Fruit fly (Drosophila melanogaster) whole organism, embryonic: ENCODE results near the gene Acn.

Experiments
- CG10267 ChIP-seq: fragments of 200-800 bp; sonication (Bioruptor generic); optimal IDR thresholded peaks from 2 replicates; lab custom pipeline; 2018; ENCODE audit warnings: missing biosample characterization, mild to moderate bottlenecking, missing genetic modification characterization, moderate library complexity
- CG10274 ChIP-seq: fragments of 200-800 bp; sonication (Bioruptor generic); optimal IDR thresholded peaks from 3 replicates; lab custom pipeline; 2017; ENCODE audit warnings: missing biosample characterization, mild to moderate bottlenecking, missing genetic modification characterization
- CG10366 ChIP-seq: fragments of 200-800 bp; sonication (Bioruptor generic); IDR thresholded peaks from 2 replicates; pipeline ENCODE4 v1.3.6; 2022; ENCODE audit warnings: missing biosample characterization, missing genetic modification characterization
- CG17359 ChIP-seq: fragments of 200-800 bp; sonication (Bioruptor generic); optimal IDR thresholded peaks from 3 replicates; lab custom pipeline; 2018; ENCODE audit warnings: missing biosample characterization, mild to moderate bottlenecking, missing genetic modification characterization, moderate library complexity
- CG17361 ChIP-seq: fragments of 200-800 bp; sonication (Bioruptor generic); IDR thresholded peaks from 3 replicates; pipeline ENCODE4 v1.3.6; 2022; ENCODE audit warnings: missing biosample characterization, missing genetic modification characterization
- CG2120 ChIP-seq: fragments of 200-800 bp; sonication (Bioruptor generic); optimal IDR thresholded peaks from 3 replicates; lab custom pipeline; 2016; ENCODE audit warnings: missing biosample characterization, missing genetic modification characterization
- CG30403 ChIP-seq: fragments of 200-800 bp; sonication (Bioruptor generic); optimal IDR thresholded peaks from 3 replicates; lab custom pipeline; 2016; ENCODE audit warnings: missing biosample characterization, missing genetic modification characterization
- CG4617 ChIP-seq: fragments of 200-800 bp; sonication (Bioruptor generic); optimal IDR thresholded peaks from 3 replicates; lab custom pipeline; 2016; ENCODE audit warnings: missing biosample characterization, missing genetic modification characterization, borderline replicate concordance
- CG7271 ChIP-seq: fragments of 200-800 bp; sonication (Bioruptor generic); optimal IDR thresholded peaks from 2 replicates; lab custom pipeline; 2018; ENCODE audit warnings: missing biosample characterization, mild to moderate bottlenecking, missing genetic modification characterization, moderate library complexity
- CHES-1-like ChIP-seq: fragments of 200-800 bp; sonication (Bioruptor generic); optimal IDR thresholded peaks from 2 replicates; lab custom pipeline; 2016; ENCODE audit warnings: missing biosample characterization, missing genetic modification characterization
- Dbx ChIP-seq: fragments of 200-800 bp; sonication (Bioruptor generic); IDR thresholded peaks from 3 replicates; pipeline ENCODE4 v1.3.6; 2022; ENCODE audit warnings: missing biosample characterization, missing genetic modification characterization
- E2f2 ChIP-seq: fragments of 200-800 bp; sonication (Bioruptor generic); IDR thresholded peaks from 2 replicates; pipeline ENCODE4 v1.3.6; 2022; ENCODE audit warnings: missing biosample characterization, missing genetic modification characterization
- Lhr ChIP-seq: fragments of 200-800 bp; sonication (Bioruptor generic); optimal IDR thresholded peaks from 3 replicates; lab custom pipeline; 2017; ENCODE audit warnings: mild to moderate bottlenecking, missing biosample characterization, missing genetic modification reagents, missing genetic modification characterization
- MESR4 ChIP-seq: fragments of 200-800 bp; sonication (Bioruptor generic); optimal IDR thresholded peaks from 2 replicates; lab custom pipeline; 2018; ENCODE audit warnings: missing biosample characterization, mild to moderate bottlenecking, missing genetic modification characterization, moderate library complexity
- Oaz ChIP-seq: fragments of 200-800 bp; sonication (Bioruptor generic); IDR thresholded peaks from 2 replicates; pipeline ENCODE4 v1.3.6; 2022; ENCODE audit warnings: missing biosample characterization, missing genetic modification characterization
- Pdp1 ChIP-seq, 2 experiments: fragments of 200-800 bp; sonication (Bioruptor generic); optimal IDR thresholded peaks; 3 replicates each; lab custom pipeline; 2016; ENCODE audit warnings: missing biosample characterization in 2 of 2, missing genetic modification characterization in 2 of 2, mild to moderate bottlenecking in 1 of 2, moderate library complexity in 1 of 2
- Poxn ChIP-seq: fragments of 200-800 bp; sonication (Bioruptor generic); IDR thresholded peaks from 2 replicates; pipeline ENCODE4 v1.3.6; 2022; ENCODE audit warnings: missing biosample characterization, missing genetic modification characterization
- Sox100B ChIP-seq: fragments of 200-800 bp; sonication (Bioruptor generic); optimal IDR thresholded peaks from 3 replicates; lab custom pipeline; 2018; ENCODE audit warnings: missing biosample characterization, mild to moderate bottlenecking, missing genetic modification characterization
- Stat92E ChIP-seq, 3 experiments: fragments of >200 bp in 2 of 3; fragments of 200-800 bp in 1 of 3; sonication (Bioruptor generic) in 1 of 3; optimal IDR thresholded peaks; 2 replicates each; lab custom pipeline; 2017 to 2019; ENCODE audit warnings: missing biosample characterization in 3 of 3, missing genetic modification characterization in 3 of 3, mild to moderate bottlenecking in 1 of 3, moderate library complexity in 1 of 3
- Xbp1 ChIP-seq: fragments of 200-800 bp; sonication (Bioruptor generic); optimal IDR thresholded peaks from 3 replicates; lab custom pipeline; 2016; ENCODE audit warnings: missing biosample characterization, mild to moderate bottlenecking, missing genetic modification characterization
- ato ChIP-seq: fragments of 200-800 bp; sonication (Bioruptor generic); IDR thresholded peaks from 2 replicates; pipeline ENCODE4 v1.3.6; 2022; ENCODE audit warnings: missing biosample characterization, missing genetic modification characterization; ENCODE audit not compliant: partially characterized antibody
- danr ChIP-seq: fragments of 200-800 bp; sonication (Bioruptor generic); IDR thresholded peaks from 2 replicates; pipeline ENCODE4 v1.3.6; 2022; ENCODE audit warnings: missing biosample characterization, missing genetic modification characterization
- disco-r ChIP-seq: fragments of 200-800 bp; sonication (Bioruptor generic); optimal IDR thresholded peaks from 2 replicates; lab custom pipeline; 2016; ENCODE audit warnings: missing biosample characterization, missing genetic modification characterization
- ewg ChIP-seq: fragments of 200-800 bp; sonication (Bioruptor generic); optimal IDR thresholded peaks from 3 replicates; lab custom pipeline; 2017; ENCODE audit warnings: mild to moderate bottlenecking, missing biosample characterization, missing genetic modification reagents, missing genetic modification characterization
- fu2 ChIP-seq: fragments of 200-800 bp; sonication (Bioruptor generic); optimal IDR thresholded peaks from 2 replicates; lab custom pipeline; 2016; ENCODE audit warnings: missing biosample characterization, missing genetic modification characterization
- gce ChIP-seq: fragments of 200-800 bp; sonication (Bioruptor generic); IDR thresholded peaks from 3 replicates; pipeline ENCODE4 v1.3.6; 2022; ENCODE audit warnings: missing biosample characterization, missing genetic modification characterization
- jigr1 ChIP-seq: fragments of 200-800 bp; sonication (Bioruptor generic); IDR thresholded peaks from 3 replicates; pipeline ENCODE4 v1.3.6; 2022; ENCODE audit warnings: missing biosample characterization, missing genetic modification characterization
- lmd ChIP-seq: fragments of 200-800 bp; sonication (Bioruptor generic); IDR thresholded peaks from 2 replicates; pipeline ENCODE4 v1.3.6; 2022; ENCODE audit warnings: missing biosample characterization, missing genetic modification characterization
- mirr ChIP-seq: fragments of 200-800 bp; sonication (Bioruptor generic); optimal IDR thresholded peaks from 3 replicates; lab custom pipeline; 2018; ENCODE audit warnings: missing biosample characterization, mild to moderate bottlenecking, missing genetic modification characterization
- nom ChIP-seq: fragments of 200-800 bp; sonication (Bioruptor generic); optimal IDR thresholded peaks from 2 replicates; lab custom pipeline; 2017; ENCODE audit warnings: missing biosample characterization, missing genetic modification characterization, mild to moderate bottlenecking, moderate library complexity, missing genetic modification reagents
- prd ChIP-seq, 3 experiments: fragments of >200 bp in 2 of 3; fragments of 200-800 bp in 1 of 3; sonication (Bioruptor generic) in 1 of 3; optimal IDR thresholded peaks in 2 of 3; IDR thresholded peaks in 1 of 3; 2 replicates in 2 of 3; 3 replicates in 1 of 3; pipeline versions ENCODE4 v1.3.6 to Lab custom; 2017 to 2022; ENCODE audit warnings: missing biosample characterization in 1 of 3, missing genetic modification characterization in 1 of 3
- shn ChIP-seq: fragments of 200-800 bp; sonication (Bioruptor generic); optimal IDR thresholded peaks from 3 replicates; lab custom pipeline; 2016; ENCODE audit warnings: missing biosample characterization, missing genetic modification characterization
- slbo ChIP-seq: fragments of 200-800 bp; sonication (Bioruptor generic); IDR thresholded peaks from 2 replicates; pipeline ENCODE4 v1.3.6; 2022; ENCODE audit warnings: missing biosample characterization, missing genetic modification characterization
- tll ChIP-seq, 2 experiments: fragments of 200-800 bp in 1 of 2; fragments of >200 bp in 1 of 2; sonication (Bioruptor generic) in 1 of 2; optimal IDR thresholded peaks; 2 replicates each; lab custom pipeline; 2017 to 2019; ENCODE audit warnings: missing biosample characterization in 2 of 2, missing genetic modification characterization in 2 of 2, mild to moderate bottlenecking in 1 of 2, moderate library complexity in 1 of 2
- tna ChIP-seq: fragments of 200-800 bp; sonication (Bioruptor generic); IDR thresholded peaks from 2 replicates; pipeline ENCODE4 v1.3.6; 2022; ENCODE audit warnings: missing biosample characterization, missing genetic modification characterization; ENCODE audit not compliant: partially characterized antibody
- usp ChIP-seq: fragments of >200 bp; optimal IDR thresholded peaks from 2 replicates; lab custom pipeline; 2017; ENCODE audit warnings: missing biosample characterization, missing genetic modification characterization

The Acn gene

dm6 chr2L:19021278-19022220 lies 23.6 kb upstream of the Acn start (continued):
- TF ChIP-seq ewg (GFP tag; lab: Kevin White, UChicago) (peak; percentile 69), nom (GFP tag; lab: Kevin White, UChicago) (peak; percentile 74), CG7271 (tag; lab: Kevin White, UChicago) (no peak), usp (no peak), jigr1 (no peak), lmd (GFP tag; lab: Robert Waterston, UW) (peak; percentile 76), CG10274 (GFP tag; lab: Kevin White, UChicago) (peak; percentile 11), Dbx (peak; percentile 69; the same call in 2 of the 3 replicates), fu2 (GFP tag; lab: Kevin White, UChicago) (peak; percentile 4), CG2120 (GFP tag; lab: Kevin White, UChicago) (peak; percentile 76), MESR4 (GFP tag; lab: Kevin White, UChicago) (peak; percentile 16), disco-r (no peak), CG17359 (peak; percentile 72), mirr (peak; percentile 49), tna (GFP tag; lab: Robert Waterston, UW) (no peak), Xbp1 (GFP tag; lab: Kevin White, UChicago) (peak; percentile 69), CG30403 (GFP tag; lab: Kevin White, UChicago) (peak; percentile 80), Stat92E (GFP tag; optimal IDR thresholded peaks at IDR 0.05; lab: Kevin White, UChicago) (peak in 1 of 3 experiments; percentile 19), Oaz (no peak), tll (GFP tag; optimal IDR thresholded peaks at IDR 0.05; lab: Kevin White, UChicago) (no peak), Poxn (GFP tag; lab: Robert Waterston, UW) (no peak), CG4617 (GFP tag; lab: Kevin White, UChicago) (no peak), ato (GFP tag; lab: Robert Waterston, UW) (no peak), shn (peak; percentile 49), CHES-1-like (GFP tag; lab: Kevin White, UChicago) (peak; percentile 35), CG17361 (GFP tag; lab: Robert Waterston, UW) (peak; percentile 88), E2f2 (GFP tag; lab: Robert Waterston, UW) (peak; percentile 63; the same call in 1 of the 2 replicates), slbo (GFP tag; lab: Robert Waterston, UW) (peak; percentile 72), danr (GFP tag; lab: Robert Waterston, UW) (peak; percentile 51; the same call in 1 of the 2 replicates), Sox100B (peak; percentile 86), CG10366 (GFP tag; lab: Robert Waterston, UW) (peak; percentile 71), CG10267 (tag; lab: Kevin White, UChicago) (peak; percentile 68), gce (GFP tag; lab: Robert Waterston, UW) (peak; percentile 59; the same call in 1 of the 3 replicates), prd (optimal IDR thresholded peaks at IDR 0.05; lab: Kevin White, UChicago) (no peak), prd (GFP tag; IDR thresholded peaks at IDR 0.05; lab: Robert Waterston, UW) (peak; percentile 48; the same call in 2 of the 3 replicates)

- TF ChIP-seq Pdp1 (GFP tag; optimal IDR thresholded peaks at IDR 0.05; lab: Kevin White, UChicago), result peak in 1 of 2 experiments; percentile 78
- no peak for TF ChIP-seq Lhr (GFP tag; lab: Kevin White, UChicago)
Observed at dm6 chr2L:19022221-19022516, 23.0 kb upstream of the Acn start, which contains the start of gene CG15172. Gene CG15172, plus strand, starts transcription at chr2L:19022417.
